Worm (Caenorhabditis elegans): Measurements from ENCODE around the gene flad-1.

- no peak for TF ChIP-seq nhr-10 (tag; optimal IDR thresholded peaks at IDR 0.05)
- no peak for TF ChIP-seq lin-39 (tag; optimal IDR thresholded peaks at IDR 0.05)
- no peak for TF ChIP-seq gmeb-1 (tag; optimal IDR thresholded peaks at IDR 0.05)
These were observed 19.9 kb downstream of the flad-1 start for ce11 chrII:9963808-9964207.

Measured in whole organism, L2 larva.